Worm (Caenorhabditis elegans) whole organism, L1 larva: ENCODE results near the gene T07E3.3.

Experiments
- C04F5.9 ChIP-seq: sonication (generic microtip); optimal IDR thresholded peaks from 2 replicates; lab custom pipeline; 2016; ENCODE audit warnings: missing genetic modification characterization, missing compliant biosample characterization
- C34B4.2 ChIP-seq: sonication (generic microtip); optimal IDR thresholded peaks from 2 replicates; lab custom pipeline; 2017; ENCODE audit warnings: mild to moderate bottlenecking, missing genetic modification characterization, missing compliant biosample characterization
- Y116A8C.19 ChIP-seq: sonication (generic microtip); optimal IDR thresholded peaks from 2 replicates; lab custom pipeline; 2016; ENCODE audit warnings: missing compliant biosample characterization, missing genetic modification characterization, borderline replicate concordance
- ama-1 ChIP-seq: fragments of 150-350 bp; optimal IDR thresholded peaks from 2 replicates; lab custom pipeline; 2014
- blmp-1 ChIP-seq: fragments of 150-350 bp; optimal IDR thresholded peaks from 2 replicates; lab custom pipeline; 2014; ENCODE audit warnings: missing biosample characterization, missing genetic modification characterization
- ceh-63 ChIP-seq: fragments of 200-800 bp; sonication (Bioruptor generic); optimal IDR thresholded peaks from 2 replicates; lab custom pipeline; 2018; ENCODE audit warnings: mild to moderate bottlenecking, missing genetic modification characterization, missing compliant biosample characterization
- ceh-8 ChIP-seq: fragments of 200-800 bp; sonication (Bioruptor generic); optimal IDR thresholded peaks from 2 replicates; lab custom pipeline; 2018; ENCODE audit warnings: mild to moderate bottlenecking, missing genetic modification characterization, moderate library complexity, missing compliant biosample characterization
- ceh-82 ChIP-seq, 3 experiments: fragments of 150-350 bp in 1 of 3; sonication (generic microtip) in 2 of 3; optimal IDR thresholded peaks; 2 replicates each; lab custom pipeline; 2014 to 2017; ENCODE audit warnings: missing biosample characterization in 3 of 3, missing genetic modification characterization in 3 of 3
- ces-1 ChIP-seq: fragments of 150-350 bp; optimal IDR thresholded peaks from 2 replicates; lab custom pipeline; 2014; ENCODE audit warnings: missing biosample characterization, missing genetic modification reagents, missing genetic modification characterization
- dsc-1 ChIP-seq: sonication (generic microtip); optimal IDR thresholded peaks from 2 replicates; lab custom pipeline; 2016; ENCODE audit warnings: mild to moderate bottlenecking, missing genetic modification characterization, missing compliant biosample characterization
- efl-1 ChIP-seq, 4 experiments: fragments of 150-350 bp; optimal IDR thresholded peaks in 3 of 4; peaks in 1 of 4; 1 replicate in 1 of 4; 2 replicates in 3 of 4; lab custom pipeline; 2014; ENCODE audit warnings: missing biosample characterization in 2 of 4, missing genetic modification characterization in 2 of 4, missing genetic modification reagents in 2 of 4
- egl-13 ChIP-seq: sonication (generic microtip); optimal IDR thresholded peaks from 2 replicates; lab custom pipeline; 2016; ENCODE audit warnings: missing genotype, missing genetic modification reagents, missing genetic modification characterization, missing compliant biosample characterization
- elt-2 ChIP-seq: sonication (generic microtip); optimal IDR thresholded peaks from 2 replicates; lab custom pipeline; 2016; ENCODE audit warnings: missing genetic modification characterization, mild to moderate bottlenecking, inconsistent platforms, missing compliant biosample characterization, missing genetic modification reagents
- fkh-4 ChIP-seq: sonication (generic microtip); optimal IDR thresholded peaks from 2 replicates; lab custom pipeline; 2016; ENCODE audit warnings: missing compliant biosample characterization, missing genetic modification characterization, borderline replicate concordance
- fkh-8 ChIP-seq: sonication (generic microtip); optimal IDR thresholded peaks from 2 replicates; lab custom pipeline; 2016; ENCODE audit warnings: mild to moderate bottlenecking, missing genetic modification characterization, missing compliant biosample characterization
- grh-1 ChIP-seq: fragments of 200-800 bp; sonication (Bioruptor generic); IDR thresholded peaks from 2 replicates; pipeline ENCODE4 v1.3.6; 2022; ENCODE audit warnings: missing genetic modification reagents, missing genetic modification characterization, missing compliant biosample characterization
- hlh-17 ChIP-seq: fragments of 200-800 bp; sonication (Bioruptor generic); optimal IDR thresholded peaks from 2 replicates; lab custom pipeline; 2018; ENCODE audit warnings: missing genetic modification characterization, mild to moderate bottlenecking, missing compliant biosample characterization, moderate library complexity, borderline replicate concordance
- hpl-2 ChIP-seq: fragments of 150-350 bp; optimal IDR thresholded peaks from 2 replicates; lab custom pipeline; 2014; ENCODE audit warnings: missing biosample characterization, missing genetic modification reagents, missing genetic modification characterization
- isw-1 ChIP-seq: fragments of 200-800 bp; sonication (Bioruptor generic); IDR thresholded peaks from 2 replicates; pipeline ENCODE4 v1.3.6; 2022; ENCODE audit warnings: missing genetic modification characterization, missing compliant biosample characterization
- jun-1 ChIP-seq: fragments of 150-350 bp; optimal IDR thresholded peaks from 2 replicates; lab custom pipeline; 2014; ENCODE audit warnings: missing biosample characterization, missing genetic modification reagents, missing genetic modification characterization
- lin-13 ChIP-seq: fragments of 150-350 bp; optimal IDR thresholded peaks from 2 replicates; lab custom pipeline; 2014; ENCODE audit warnings: missing biosample characterization, missing genetic modification reagents, missing genetic modification characterization
- lin-14 ChIP-seq: fragments of 200-800 bp; sonication (Bioruptor generic); optimal IDR thresholded peaks from 2 replicates; lab custom pipeline; 2018; ENCODE audit warnings: mild to moderate bottlenecking, missing genetic modification characterization, moderate library complexity, missing compliant biosample characterization
- lin-15B ChIP-seq: fragments of 150-350 bp; sonication (generic microtip); optimal IDR thresholded peaks from 3 replicates; lab custom pipeline; 2014; ENCODE audit warnings: missing biosample characterization, missing genetic modification characterization
- lin-39 ChIP-seq: fragments of 150-350 bp; optimal IDR thresholded peaks from 2 replicates; lab custom pipeline; 2014; ENCODE audit warnings: missing biosample characterization, missing genetic modification reagents, missing genetic modification characterization
- lir-3 ChIP-seq: sonication (generic microtip); optimal IDR thresholded peaks from 2 replicates; lab custom pipeline; 2016; ENCODE audit warnings: mild to moderate bottlenecking, missing genetic modification characterization, moderate library complexity, missing compliant biosample characterization; ENCODE audit not compliant: poor library complexity
- mab-9 ChIP-seq: fragments of 200-800 bp; sonication (Bioruptor generic); IDR thresholded peaks from 2 replicates; pipeline ENCODE4 v1.3.6; 2022; ENCODE audit warnings: missing genetic modification reagents, missing genetic modification characterization, missing compliant biosample characterization
- mdl-1 ChIP-seq, 2 experiments: fragments of 150-350 bp; optimal IDR thresholded peaks; 2 replicates each; lab custom pipeline; 2014 to 2017; ENCODE audit warnings: missing biosample characterization in 2 of 2, missing genetic modification characterization in 2 of 2, inconsistent platforms in 1 of 2
- nhr-11 ChIP-seq: fragments of 150-350 bp; optimal IDR thresholded peaks from 2 replicates; lab custom pipeline; 2014; ENCODE audit warnings: missing biosample characterization, missing genetic modification characterization
- nhr-19 ChIP-seq: fragments of 200-800 bp; sonication (Bioruptor generic); conservative IDR thresholded peaks from 2 replicates; pipeline ENCODE4 v1.3.6; 2022; ENCODE audit warnings: missing genetic modification characterization, missing compliant biosample characterization
- nhr-20 ChIP-seq: sonication (generic microtip); optimal IDR thresholded peaks from 2 replicates; lab custom pipeline; 2016; ENCODE audit warnings: mild to moderate bottlenecking, missing genetic modification characterization, missing compliant biosample characterization
- nhr-237 ChIP-seq: fragments of 150-350 bp; optimal IDR thresholded peaks from 2 replicates; lab custom pipeline; 2014; ENCODE audit warnings: missing biosample characterization, missing genetic modification characterization
- nhr-28 ChIP-seq: fragments of 150-350 bp; optimal IDR thresholded peaks from 2 replicates; lab custom pipeline; 2014; ENCODE audit warnings: missing biosample characterization, missing genetic modification characterization
- nhr-47 ChIP-seq: sonication (generic microtip); optimal IDR thresholded peaks from 2 replicates; lab custom pipeline; 2016; ENCODE audit warnings: mild to moderate bottlenecking, missing genetic modification characterization, moderate library complexity, missing compliant biosample characterization
- nhr-71 ChIP-seq: sonication (generic microtip); optimal IDR thresholded peaks from 2 replicates; lab custom pipeline; 2016; ENCODE audit warnings: mild to moderate bottlenecking, missing genetic modification characterization, moderate library complexity, missing compliant biosample characterization
- nhr-76 ChIP-seq: sonication (generic microtip); optimal IDR thresholded peaks from 2 replicates; lab custom pipeline; 2017; ENCODE audit warnings: missing biosample characterization, missing genetic modification characterization
- nhr-77 ChIP-seq: fragments of 150-350 bp; optimal IDR thresholded peaks from 2 replicates; lab custom pipeline; 2014; ENCODE audit warnings: missing biosample characterization, missing genetic modification characterization
- nhr-90 ChIP-seq: sonication (generic microtip); optimal IDR thresholded peaks from 2 replicates; lab custom pipeline; 2016; ENCODE audit warnings: mild to moderate bottlenecking, missing genetic modification characterization, missing compliant biosample characterization; ENCODE audit not compliant: poor library complexity
- pag-3 ChIP-seq: sonication (generic microtip); optimal IDR thresholded peaks from 2 replicates; lab custom pipeline; 2017; ENCODE audit warnings: missing genetic modification characterization, mild to moderate bottlenecking, missing compliant biosample characterization, antibody characterized with exemption, borderline replicate concordance; ENCODE audit not compliant: insufficient read depth
- pax-3 ChIP-seq: fragments of 200-800 bp; sonication (Bioruptor generic); optimal IDR thresholded peaks from 2 replicates; lab custom pipeline; 2018; ENCODE audit warnings: mild to moderate bottlenecking, missing genetic modification characterization, moderate library complexity, missing compliant biosample characterization
- skn-1 ChIP-seq: fragments of 150-350 bp; optimal IDR thresholded peaks from 2 replicates; lab custom pipeline; 2014; ENCODE audit warnings: missing biosample characterization, missing genetic modification characterization
- snpc-4 ChIP-seq: fragments of 150-350 bp; optimal IDR thresholded peaks from 2 replicates; lab custom pipeline; 2014; ENCODE audit warnings: missing biosample characterization, missing genetic modification characterization
- snu-23 ChIP-seq: sonication (generic microtip); optimal IDR thresholded peaks from 2 replicates; lab custom pipeline; 2016; ENCODE audit warnings: missing genetic modification characterization, missing compliant biosample characterization
- sptf-1 ChIP-seq: fragments of 150-350 bp; optimal IDR thresholded peaks from 2 replicates; lab custom pipeline; 2014; ENCODE audit warnings: missing biosample characterization, missing genetic modification characterization
- sup-37 ChIP-seq: fragments of 200-800 bp; sonication (Bioruptor generic); optimal IDR thresholded peaks from 2 replicates; lab custom pipeline; 2018; ENCODE audit warnings: mild to moderate bottlenecking, missing genetic modification characterization, missing compliant biosample characterization
- swsn-7 ChIP-seq: sonication (generic microtip); optimal IDR thresholded peaks from 2 replicates; lab custom pipeline; 2016; ENCODE audit warnings: missing genetic modification characterization, missing compliant biosample characterization
- tbx-2 ChIP-seq: sonication (generic microtip); optimal IDR thresholded peaks from 2 replicates; lab custom pipeline; 2016; ENCODE audit warnings: missing genetic modification characterization, missing compliant biosample characterization
- unc-30 ChIP-seq: sonication (generic microtip); optimal IDR thresholded peaks from 2 replicates; lab custom pipeline; 2017; ENCODE audit warnings: missing biosample characterization, missing genetic modification characterization
- zag-1 ChIP-seq: fragments of 150-350 bp; optimal IDR thresholded peaks from 2 replicates; lab custom pipeline; 2014; ENCODE audit warnings: missing biosample characterization, missing genetic modification characterization
- ztf-11 ChIP-seq, 2 experiments: sonication (generic microtip); optimal IDR thresholded peaks; 2 replicates each; lab custom pipeline; 2016 to 2017; ENCODE audit warnings: missing genetic modification characterization in 2 of 2, missing biosample characterization in 1 of 2, missing compliant biosample characterization in 1 of 2

The T07E3.3 gene

ce11 chrIII:6872534-6873150 is 31.0 kb upstream of the T07E3.3 start, which contains the start of gene K04C2.3 (continued):
- TF ChIP-seq nhr-77 (tag; lab: Kevin White, UChicago), result no peak
- TF ChIP-seq Y116A8C.19 (tag; lab: Kevin White, UChicago), result no peak
- no peak for TF ChIP-seq zag-1 (tag; lab: Kevin White, UChicago)
- TF ChIP-seq ceh-8 (GFP tag; lab: Kevin White, UChicago), result no peak
- TF ChIP-seq ces-1 (GFP tag; lab: Kevin White, UChicago), result no peak
- TF ChIP-seq C04F5.9 (tag; lab: Kevin White, UChicago), result no peak
- TF ChIP-seq jun-1 (tag; lab: Kevin White, UChicago), result no peak
- no peak for TF ChIP-seq ztf-11 (tag; optimal IDR thresholded peaks at IDR 0.05; lab: Kevin White, UChicago)
- TF ChIP-seq isw-1 (GFP tag; lab: Robert Waterston, UW), result no peak
- no peak for TF ChIP-seq dsc-1 (tag; lab: Kevin White, UChicago)
- TF ChIP-seq nhr-19 (GFP tag; lab: Robert Waterston, UW), result peak; percentile 15; the same call in 1 of the 2 replicates
- no peak for TF ChIP-seq sup-37 (GFP tag; lab: Kevin White, UChicago)
- no peak for TF ChIP-seq ceh-82 (tag; optimal IDR thresholded peaks at IDR 0.05; lab: Kevin White, UChicago)
- TF ChIP-seq nhr-237, result no peak

ce11 chrIII:6873724-6874123 is 30.0 kb upstream of the T07E3.3 start:
- no peak for TF ChIP-seq sptf-1 (tag; lab: Kevin White, UChicago)
- no peak for TF ChIP-seq lin-39 (tag; lab: Kevin White, UChicago)
- no peak for TF ChIP-seq nhr-237
- peak in 1 of 2 experiments; percentile 31 for TF ChIP-seq efl-1 (optimal IDR thresholded peaks at IDR 0.05; lab: Kevin White, UChicago)
- TF ChIP-seq efl-1 (GFP tag; optimal IDR thresholded peaks at IDR 0.05 in 1 of 2; lab: Kevin White, UChicago), result peak in 1 of 2 experiments; percentile 91
- no peak for TF ChIP-seq fkh-4
- no peak for TF ChIP-seq mab-9 (GFP tag; lab: Robert Waterston, UW)
- TF ChIP-seq nhr-47 (tag; lab: Kevin White, UChicago), result peak; percentile 50
- no peak for TF ChIP-seq lir-3 (tag; lab: Kevin White, UChicago)
- TF ChIP-seq C34B4.2, result no peak
- TF ChIP-seq nhr-11 (tag; lab: Kevin White, UChicago), result peak; percentile 50
- no peak for TF ChIP-seq hlh-17 (GFP tag; lab: Kevin White, UChicago)
- TF ChIP-seq nhr-76, result no peak
- TF ChIP-seq pag-3 (tag; lab: Kevin White, UChicago), result no peak
- TF ChIP-seq unc-30 (tag; lab: Kevin White, UChicago), result no peak
- peak; percentile 36 for TF ChIP-seq nhr-20
- no peak for TF ChIP-seq nhr-90 (tag; lab: Kevin White, UChicago)
- TF ChIP-seq skn-1 (tag; lab: Kevin White, UChicago), result no peak
- no peak for TF ChIP-seq lin-13 (GFP tag; lab: Kevin White, UChicago)
- TF ChIP-seq snpc-4, result no peak
- TF ChIP-seq egl-13 (tag; lab: Kevin White, UChicago), result no peak
- TF ChIP-seq ama-1 (lab: Kevin White, UChicago), result peak; percentile 55
- TF ChIP-seq pax-3, result no peak
- no peak for TF ChIP-seq mdl-1 (tag; optimal IDR thresholded peaks at IDR 0.05; lab: Kevin White, UChicago)
- TF ChIP-seq nhr-19 (GFP tag; lab: Robert Waterston, UW), result no peak; the same call in 1 of the 2 replicates
- TF ChIP-seq nhr-71 (tag; lab: Kevin White, UChicago), result peak; percentile 77
- TF ChIP-seq nhr-77 (tag; lab: Kevin White, UChicago), result no peak
- TF ChIP-seq isw-1 (GFP tag; lab: Robert Waterston, UW), result no peak
- peak; percentile 81 for TF ChIP-seq lin-14 (GFP tag; lab: Kevin White, UChicago)
- peak; percentile 6 for TF ChIP-seq swsn-7 (tag; lab: Kevin White, UChicago)
- TF ChIP-seq snu-23, result peak; percentile 60
- no peak for TF ChIP-seq lin-15B
- no peak for TF ChIP-seq nhr-28 (tag; lab: Kevin White, UChicago)
- TF ChIP-seq tbx-2 (tag; lab: Kevin White, UChicago), result peak; percentile 4
- no peak for TF ChIP-seq elt-2 (tag; lab: Kevin White, UChicago)
- no peak for TF ChIP-seq blmp-1
- no peak for TF ChIP-seq hpl-2 (GFP tag; lab: Kevin White, UChicago)
- no peak for TF ChIP-seq ceh-63 (GFP tag; lab: Kevin White, UChicago)
- TF ChIP-seq grh-1 (GFP tag; lab: Robert Waterston, UW), result no peak
- TF ChIP-seq fkh-8, result peak; percentile 32
